Fruit fly (Drosophila melanogaster): ENCODE results near the gene CG4293.
A peak's percentile ranks its signal among the peaks of the same experiment; 100 is the strongest.

CG4293 gene

dm6 chrX:523179-523851 is 6.8 kb downstream of the CG4293 start, which contains the start of gene elav (continued):
- TF ChIP-seq dsx (GFP tag; optimal IDR thresholded peaks at IDR 0.05; ENCODE audit: poor library complexity, severe bottlenecking) (peak; percentile 96), dac (GFP tag; optimal IDR thresholded peaks at IDR 0.05) (peak; percentile 97), net (GFP tag; optimal IDR thresholded peaks at IDR 0.05) (peak; percentile 98), Ets96B (tag; optimal IDR thresholded peaks at IDR 0.05) (peak; percentile 97), CG8119 (GFP tag; IDR thresholded peaks at IDR 0.05) (peak; percentile 99), Hr39 (GFP tag; optimal IDR thresholded peaks at IDR 0.05) (peak; percentile 96), CG9139 (GFP tag; optimal IDR thresholded peaks at IDR 0.05) (peak; percentile 96), achi (GFP tag; optimal IDR thresholded peaks at IDR 0.05) (peak; percentile 97), CG7368 (GFP tag; optimal IDR thresholded peaks at IDR 0.05) (peak; percentile 96)

- TF ChIP-seq CG6808 (GFP tag; optimal IDR thresholded peaks at IDR 0.05) (peak; percentile 56), CG3919 (GFP tag; optimal IDR thresholded peaks at IDR 0.05) (peak; percentile 82), cyc (GFP tag; optimal IDR thresholded peaks at IDR 0.05) (peak; percentile 74), dac (GFP tag; optimal IDR thresholded peaks at IDR 0.05) (peak; percentile 61), CG8119 (GFP tag; IDR thresholded peaks at IDR 0.05) (peak; percentile 55; the same call in 1 of the 3 replicates), eg (GFP tag; IDR thresholded peaks at IDR 0.05) (peak; percentile 82), Lpt (GFP tag; optimal IDR thresholded peaks at IDR 0.05) (peak; percentile 82), Met (GFP tag; optimal IDR thresholded peaks at IDR 0.05) (peak; percentile 80), CG4318 (GFP tag; optimal IDR thresholded peaks at IDR 0.05) (peak; percentile 50), dsx (GFP tag; optimal IDR thresholded peaks at IDR 0.05; ENCODE audit: poor library complexity, severe bottlenecking) (peak; percentile 45), Eip93F (GFP tag; optimal IDR thresholded peaks at IDR 0.05) (peak; percentile 16), spab (GFP tag; optimal IDR thresholded peaks at IDR 0.05) (peak; percentile 13), Sox15 (GFP tag; optimal IDR thresholded peaks at IDR 0.05) (peak; percentile 59), CG11294 (GFP tag; IDR thresholded peaks at IDR 0.05) (peak; percentile 56; the same call in 1 of the 2 replicates), Hr4 (GFP tag; optimal IDR thresholded peaks at IDR 0.05) (peak; percentile 62), CG10669 (GFP tag; optimal IDR thresholded peaks at IDR 0.05) (peak; percentile 60), CG16779 (tag; optimal IDR thresholded peaks at IDR 0.05) (peak; percentile 9), Ets96B (tag; optimal IDR thresholded peaks at IDR 0.05) (peak; percentile 48), acj6 (GFP tag; optimal IDR thresholded peaks at IDR 0.05) (peak; percentile 73), Eip75B (GFP tag; optimal IDR thresholded peaks at IDR 0.05) (peak; percentile 59), lz (GFP tag; optimal IDR thresholded peaks at IDR 0.05) (peak; percentile 84), CG9139 (GFP tag; optimal IDR thresholded peaks at IDR 0.05) (no peak), topi (GFP tag; optimal IDR thresholded peaks at IDR 0.05) (peak; percentile 70), Hr39 (GFP tag; optimal IDR thresholded peaks at IDR 0.05) (peak; percentile 77), CG31627 (GFP tag; optimal IDR thresholded peaks at IDR 0.05) (peak; percentile 84), OdsH (GFP tag; optimal IDR thresholded peaks at IDR 0.05) (peak; percentile 72), Gug (GFP tag; IDR thresholded peaks at IDR 0.05) (no peak), esn (GFP tag; optimal IDR thresholded peaks at IDR 0.05) (peak; percentile 81), CG1621 (tag; optimal IDR thresholded peaks at IDR 0.05) (peak; percentile 77), CG7368 (GFP tag; optimal IDR thresholded peaks at IDR 0.05) (peak; percentile 60), CG11902 (GFP tag; optimal IDR thresholded peaks at IDR 0.05) (peak; percentile 51), CG6163 (GFP tag; IDR thresholded peaks at IDR 0.05) (peak; percentile 86), CG32006 (GFP tag; optimal IDR thresholded peaks at IDR 0.05) (peak; percentile 53), Smox (GFP tag; optimal IDR thresholded peaks at IDR 0.05) (peak; percentile 79), pdm3 (GFP tag; optimal IDR thresholded peaks at IDR 0.05) (peak; percentile 70), Ets21C (GFP tag; optimal IDR thresholded peaks at IDR 0.05) (peak; percentile 67), CG34406 (GFP tag; optimal IDR thresholded peaks at IDR 0.05) (peak; percentile 58), CG8632 (GFP tag; optimal IDR thresholded peaks at IDR 0.05) (peak; percentile 60), CG15336 (GFP tag; IDR thresholded peaks at IDR 0.05) (peak; percentile 45), achi (GFP tag; optimal IDR thresholded peaks at IDR 0.05) (peak; percentile 61), ss (GFP tag; optimal IDR thresholded peaks at IDR 0.05) (peak; percentile 47 to 59), Hr38 (GFP tag; optimal IDR thresholded peaks at IDR 0.05) (peak; percentile 59), Eip78C (GFP tag) (peak; percentile 51), CG6792 (GFP tag; optimal IDR thresholded peaks at IDR 0.05) (peak; percentile 74), CG11762 (GFP tag; optimal IDR thresholded peaks at IDR 0.05; ENCODE audit: insufficient read depth) (peak; percentile 52)
Observed at dm6 chrX:522357-523043, 7.6 kb downstream of the CG4293 start.

All from whole organism, prepupa.